Fruit fly (Drosophila melanogaster): Measurements from ENCODE around the gene CG7215.

The CG7215 gene

DNA sequence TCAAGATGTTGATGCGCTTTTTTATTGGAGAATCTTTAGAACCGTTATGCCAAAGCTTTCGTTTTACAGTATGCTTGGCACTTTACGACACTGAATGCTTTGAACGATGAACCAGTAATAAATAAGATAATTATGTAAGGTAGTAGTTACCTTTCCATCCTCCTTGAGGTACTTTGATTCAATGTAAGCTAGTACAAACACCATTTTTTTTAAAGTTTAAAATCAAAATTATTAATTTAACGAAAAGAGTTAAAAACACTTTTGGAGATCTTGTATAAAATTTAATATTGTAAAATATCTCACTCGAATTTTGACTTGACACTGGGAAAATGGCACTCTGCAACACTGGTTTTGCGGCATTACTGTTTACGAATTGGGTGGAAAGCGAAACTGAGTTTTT lies 18.3 kb upstream of the CG7215 start, which contains the start of the genes Arp5 and CG7208 (continued):
- peak; percentile 29 for TF ChIP-seq Elba2 (GFP tag; optimal IDR thresholded peaks at IDR 0.05)
- TF ChIP-seq twi (tag; optimal IDR thresholded peaks at IDR 0.05) = peak; percentile 37
- TF ChIP-seq bowl (GFP tag; IDR thresholded peaks at IDR 0.05) = no peak
- 0 out of 3 replicates have a peak, but pooled peaks have one; percentile 59 for TF ChIP-seq CG11456 (GFP tag; IDR thresholded peaks at IDR 0.05)
- TF ChIP-seq CG4424 (GFP tag; optimal IDR thresholded peaks at IDR 0.05) = peak; percentile 49
- no peak for TF ChIP-seq knrl (GFP tag; IDR thresholded peaks at IDR 0.05; ENCODE audit: partially characterized antibody)
- no peak for TF ChIP-seq yki (optimal IDR thresholded peaks at IDR 0.05)
- TF ChIP-seq CG31388 (GFP tag; optimal IDR thresholded peaks at IDR 0.05) = peak; percentile 29
- peak; percentile 58 for TF ChIP-seq CG4854 (GFP tag; optimal IDR thresholded peaks at IDR 0.05)
- no peak for TF ChIP-seq sd (tag; optimal IDR thresholded peaks at IDR 0.05)
- peak; percentile 32 for TF ChIP-seq Sry-δ (GFP tag; optimal IDR thresholded peaks at IDR 0.05)
- TF ChIP-seq Nf-YA (GFP tag; IDR thresholded peaks at IDR 0.05) = 0 out of 2 replicates have a peak, but pooled peaks have one; percentile 51
- TF ChIP-seq CG8765 (GFP tag; IDR thresholded peaks at IDR 0.05) = no peak
- TF ChIP-seq CG10321 (GFP tag; IDR thresholded peaks at IDR 0.05) = no peak
- TF ChIP-seq ara (GFP tag; IDR thresholded peaks at IDR 0.05) = 0 out of 2 replicates have a peak, but pooled peaks have one; percentile 31
- TF ChIP-seq Atf-2 (GFP tag; optimal IDR thresholded peaks at IDR 0.05) = peak; percentile 48
- peak; percentile 38 for TF ChIP-seq Side (GFP tag; optimal IDR thresholded peaks at IDR 0.05)
- no peak for TF ChIP-seq Bgb (GFP tag; IDR thresholded peaks at IDR 0.05; ENCODE audit: partially characterized antibody)
- peak; percentile 70 for TF ChIP-seq Ets97D (GFP tag; optimal IDR thresholded peaks at IDR 0.05)
- TF ChIP-seq CG11695 (GFP tag; IDR thresholded peaks at IDR 0.05) = peak; percentile 49; the same call in 1 of the 3 replicates
- peak; percentile 2 for TF ChIP-seq tup (GFP tag; optimal IDR thresholded peaks at IDR 0.05)
- TF ChIP-seq ken (GFP tag; IDR thresholded peaks at IDR 0.05) = peak; percentile 63; the same call in 1 of the 3 replicates
- peak; percentile 48 for TF ChIP-seq Fer2 (tag; optimal IDR thresholded peaks at IDR 0.05)
- TF ChIP-seq D (optimal IDR thresholded peaks at IDR 0.05) = no peak
- no peak for TF ChIP-seq D (GFP tag; optimal IDR thresholded peaks at IDR 0.05)
- no peak for TF ChIP-seq run (tag; optimal IDR thresholded peaks at IDR 0.05)
- peak; percentile 14 for TF ChIP-seq CG5245 (GFP tag; optimal IDR thresholded peaks at IDR 0.05)
- peak; percentile 5 for TF ChIP-seq salm (tag; optimal IDR thresholded peaks at IDR 0.05)
- peak; percentile 11 for TF ChIP-seq CG17802 (tag; optimal IDR thresholded peaks at IDR 0.05)
- peak; percentile 84 for TF ChIP-seq CG30403 (GFP tag; optimal IDR thresholded peaks at IDR 0.05)
- TF ChIP-seq Xbp1 (GFP tag; optimal IDR thresholded peaks at IDR 0.05) = peak; percentile 78
- TF ChIP-seq Pdp1 (GFP tag; optimal IDR thresholded peaks at IDR 0.05) = peak; percentile 66 to 98
- peak; percentile 86 for TF ChIP-seq lilli (GFP tag; optimal IDR thresholded peaks at IDR 0.05)
- TF ChIP-seq CG1792 (GFP tag; optimal IDR thresholded peaks at IDR 0.05) = peak; percentile 4
- no peak for TF ChIP-seq gcm (GFP tag; optimal IDR thresholded peaks at IDR 0.05)
- no peak for TF ChIP-seq Doc2 (GFP tag; IDR thresholded peaks at IDR 0.05)
- no peak for TF ChIP-seq CG1024 (GFP tag; IDR thresholded peaks at IDR 0.05)
- TF ChIP-seq CG6254 (GFP tag; optimal IDR thresholded peaks at IDR 0.05) = peak; percentile 16
- peak; percentile 52 for TF ChIP-seq Nf-YB (GFP tag; optimal IDR thresholded peaks at IDR 0.05)
- TF ChIP-seq CG4707 (GFP tag; optimal IDR thresholded peaks at IDR 0.05) = no peak
- peak; percentile 60 for TF ChIP-seq Taf1 (GFP tag; IDR thresholded peaks at IDR 0.05)
- peak; percentile 67 for TF ChIP-seq CG15601 (tag; optimal IDR thresholded peaks at IDR 0.05)
- TF ChIP-seq CG17361 (GFP tag; IDR thresholded peaks at IDR 0.05) = peak; percentile 67
- no peak for TF ChIP-seq MTF-1 (GFP tag; optimal IDR thresholded peaks at IDR 0.05; ENCODE audit: borderline replicate concordance)
- no peak for TF ChIP-seq CG6813 (GFP tag; optimal IDR thresholded peaks at IDR 0.05)
- peak in 1 of 3 experiments; percentile 51 for TF ChIP-seq lola (GFP tag; optimal IDR thresholded peaks at IDR 0.05)
- peak; percentile 37; the same call in 2 of the 3 replicates for TF ChIP-seq Doc3 (GFP tag; IDR thresholded peaks at IDR 0.05; ENCODE audit: partially characterized antibody)
- TF ChIP-seq bab2 (GFP tag; optimal IDR thresholded peaks at IDR 0.05) = peak; percentile 59
- TF ChIP-seq esg (GFP tag; conservative IDR thresholded peaks at IDR 0.05) = peak; percentile 50
- TF ChIP-seq sens (GFP tag) = peak; percentile 95
- TF ChIP-seq CG4282 (GFP tag; optimal IDR thresholded peaks at IDR 0.05) = no peak
